Fruit fly (Drosophila melanogaster) whole organism, embryonic: ENCODE results near the gene Obp99b.

Source experiments
- Antp ChIP-seq: fragments of 200-800 bp; sonication (Bioruptor generic); optimal IDR thresholded peaks from 3 replicates; lab custom pipeline; 2016; ENCODE audit warnings: missing biosample characterization, missing genetic modification characterization
- Awh ChIP-seq: fragments of 200-800 bp; sonication (Bioruptor generic); IDR thresholded peaks from 2 replicates; pipeline ENCODE4, ENCODE4 v1.3.6; 2022; ENCODE audit warnings: missing biosample characterization, missing genetic modification characterization
- BtbVII ChIP-seq: fragments of 200-800 bp; sonication (Bioruptor generic); optimal IDR thresholded peaks from 3 replicates; lab custom pipeline; 2017; ENCODE audit warnings: missing biosample characterization, mild to moderate bottlenecking, missing genetic modification characterization
- C15 ChIP-seq: fragments of 200-800 bp; sonication (Bioruptor generic); IDR thresholded peaks from 3 replicates; pipeline ENCODE4 v1.3.6; 2022; ENCODE audit warnings: missing biosample characterization, missing genetic modification characterization
- CG11247 ChIP-seq: fragments of 200-800 bp; sonication (Bioruptor generic); IDR thresholded peaks from 2 replicates; pipeline ENCODE4 v1.3.6; 2022; ENCODE audit warnings: missing biosample characterization, missing genetic modification characterization
- CG11398 ChIP-seq: fragments of 200-800 bp; sonication (Bioruptor generic); optimal IDR thresholded peaks from 2 replicates; lab custom pipeline; 2016; ENCODE audit warnings: missing biosample characterization, missing genetic modification characterization
- CG12299 ChIP-seq: fragments of 200-800 bp; sonication (Bioruptor generic); optimal IDR thresholded peaks from 2 replicates; lab custom pipeline; 2018; ENCODE audit warnings: missing biosample characterization, mild to moderate bottlenecking, missing genetic modification characterization
- CG12744 ChIP-seq: fragments of 200-800 bp; sonication (Bioruptor generic); optimal IDR thresholded peaks from 2 replicates; lab custom pipeline; 2016; ENCODE audit warnings: missing biosample characterization, missing genetic modification characterization
- CG13123 ChIP-seq: fragments of 200-800 bp; sonication (Bioruptor generic); optimal IDR thresholded peaks from 2 replicates; lab custom pipeline; 2016; ENCODE audit warnings: missing biosample characterization, missing genetic modification characterization
- CG15011 ChIP-seq: fragments of 200-800 bp; sonication (Bioruptor generic); optimal IDR thresholded peaks from 3 replicates; lab custom pipeline; 2018; ENCODE audit warnings: missing biosample characterization, mild to moderate bottlenecking, missing genetic modification characterization
- CG1529 ChIP-seq: fragments of 200-800 bp; sonication (Bioruptor generic); optimal IDR thresholded peaks from 3 replicates; lab custom pipeline; 2018; ENCODE audit warnings: missing biosample characterization, missing genetic modification characterization
- CG1603 ChIP-seq: fragments of 200-800 bp; sonication (Bioruptor generic); optimal IDR thresholded peaks from 2 replicates; lab custom pipeline; 2019; ENCODE audit warnings: missing biosample characterization, mild to moderate bottlenecking, missing genetic modification characterization, moderate library complexity
- CG17186 ChIP-seq: fragments of 200-800 bp; sonication (Bioruptor generic); optimal IDR thresholded peaks from 3 replicates; lab custom pipeline; 2017; ENCODE audit warnings: missing biosample characterization, missing genetic modification reagents, missing genetic modification characterization
- CG2116 ChIP-seq: fragments of 200-800 bp; sonication (Bioruptor generic); optimal IDR thresholded peaks from 3 replicates; lab custom pipeline; 2018; ENCODE audit warnings: missing biosample characterization, mild to moderate bottlenecking, missing genetic modification characterization
- CG2120 ChIP-seq: fragments of 200-800 bp; sonication (Bioruptor generic); optimal IDR thresholded peaks from 3 replicates; lab custom pipeline; 2016; ENCODE audit warnings: missing biosample characterization, missing genetic modification characterization
- CG3407 ChIP-seq: fragments of 200-800 bp; sonication (Bioruptor generic); optimal IDR thresholded peaks from 2 replicates; lab custom pipeline; 2018; ENCODE audit warnings: missing biosample characterization, mild to moderate bottlenecking, missing genetic modification characterization
- CG34224 ChIP-seq: fragments of 200-800 bp; sonication (Bioruptor generic); IDR thresholded peaks from 3 replicates; pipeline ENCODE4 v1.3.6; 2022; ENCODE audit warnings: missing biosample characterization, missing genetic modification characterization; ENCODE audit not compliant: partially characterized antibody
- CG42726 ChIP-seq: fragments of 200-800 bp; sonication (Bioruptor generic); IDR thresholded peaks from 2 replicates; pipeline ENCODE4 v1.3.6; 2022; ENCODE audit warnings: missing biosample characterization, missing genetic modification characterization; ENCODE audit not compliant: partially characterized antibody
- CG4328 ChIP-seq: fragments of 200-800 bp; sonication (Bioruptor generic); optimal IDR thresholded peaks from 3 replicates; lab custom pipeline; 2017; ENCODE audit warnings: missing biosample characterization, missing genetic modification reagents, missing genetic modification characterization
- CG4707 ChIP-seq: fragments of 200-800 bp; sonication (Bioruptor generic); optimal IDR thresholded peaks from 2 replicates; lab custom pipeline; 2018; ENCODE audit warnings: missing biosample characterization, mild to moderate bottlenecking, missing genetic modification characterization, moderate library complexity
- CG4854 ChIP-seq: fragments of 200-800 bp; sonication (Bioruptor generic); optimal IDR thresholded peaks from 2 replicates; lab custom pipeline; 2016; ENCODE audit warnings: missing biosample characterization, missing genetic modification characterization, inconsistent platforms
- CG6654 ChIP-seq: fragments of 200-800 bp; sonication (Bioruptor generic); optimal IDR thresholded peaks from 2 replicates; lab custom pipeline; 2017; ENCODE audit warnings: missing biosample characterization, mild to moderate bottlenecking, missing genetic modification characterization
- CG7928 ChIP-seq: fragments of 200-800 bp; sonication (Bioruptor generic); optimal IDR thresholded peaks from 2 replicates; lab custom pipeline; 2017; ENCODE audit warnings: missing biosample characterization, mild to moderate bottlenecking, missing genetic modification characterization
- D19A ChIP-seq: fragments of 200-800 bp; optimal IDR thresholded peaks from 3 replicates; lab custom pipeline; 2019; ENCODE audit warnings: missing biosample characterization, mild to moderate bottlenecking, missing genetic modification characterization, moderate library complexity
- D19B ChIP-seq: fragments of 200-800 bp; sonication (Bioruptor generic); optimal IDR thresholded peaks from 2 replicates; lab custom pipeline; 2017; ENCODE audit warnings: missing biosample characterization, mild to moderate bottlenecking, missing genetic modification characterization
- Deaf1 ChIP-seq: fragments of 200-800 bp; optimal IDR thresholded peaks from 3 replicates; lab custom pipeline; 2019; ENCODE audit warnings: missing biosample characterization, mild to moderate bottlenecking, missing genetic modification characterization, moderate library complexity
- Doc2 ChIP-seq: fragments of 200-800 bp; sonication (Bioruptor generic); IDR thresholded peaks from 2 replicates; pipeline ENCODE4 v1.3.6; 2022; ENCODE audit warnings: missing biosample characterization, missing genetic modification characterization
- ERR ChIP-seq: fragments of 200-800 bp; sonication (Bioruptor generic); optimal IDR thresholded peaks from 2 replicates; lab custom pipeline; 2016; ENCODE audit warnings: missing biosample characterization, missing genetic modification characterization
- Eip74EF ChIP-seq, 2 experiments: fragments of 200-800 bp in 1 of 2; fragments of >200 bp in 1 of 2; sonication (Bioruptor generic) in 1 of 2; optimal IDR thresholded peaks; 2 replicates each; lab custom pipeline; 2017 to 2019; ENCODE audit warnings: missing biosample characterization in 2 of 2, missing genetic modification characterization in 2 of 2, mild to moderate bottlenecking in 1 of 2, moderate library complexity in 1 of 2
- Ets65A ChIP-seq: fragments of 200-800 bp; sonication (Bioruptor generic); peaks from one replicate; lab custom pipeline; 2016; ENCODE audit warnings: missing biosample characterization, missing genetic modification characterization
- Hand ChIP-seq: fragments of 200-800 bp; sonication (Bioruptor generic); optimal IDR thresholded peaks from 2 replicates; lab custom pipeline; 2017; ENCODE audit warnings: mild to moderate bottlenecking, missing biosample characterization, missing genetic modification reagents, missing genetic modification characterization
- Oaz ChIP-seq: fragments of 200-800 bp; sonication (Bioruptor generic); IDR thresholded peaks from 2 replicates; pipeline ENCODE4 v1.3.6; 2022; ENCODE audit warnings: missing biosample characterization, missing genetic modification characterization
- Sox102F ChIP-seq: fragments of 200-800 bp; sonication (Bioruptor generic); optimal IDR thresholded peaks from 2 replicates; lab custom pipeline; 2018; ENCODE audit warnings: missing biosample characterization, mild to moderate bottlenecking, missing genetic modification characterization, moderate library complexity
- abd-A ChIP-seq: fragments of 200-800 bp; sonication (Bioruptor generic); optimal IDR thresholded peaks from 3 replicates; lab custom pipeline; 2019; ENCODE audit warnings: missing biosample characterization, mild to moderate bottlenecking, missing genetic modification characterization, moderate library complexity
- ci ChIP-seq: fragments of 200-800 bp; sonication (Bioruptor generic); IDR thresholded peaks from 3 replicates; pipeline ENCODE4 v1.3.6; 2022; ENCODE audit warnings: missing biosample characterization, missing genetic modification characterization
- crp ChIP-seq, 2 experiments: fragments of 200-800 bp; sonication (Bioruptor generic); optimal IDR thresholded peaks; 2 replicates in 1 of 2; 3 replicates in 1 of 2; lab custom pipeline; 2017; ENCODE audit warnings: missing biosample characterization in 2 of 2, missing genetic modification characterization in 2 of 2, mild to moderate bottlenecking in 1 of 2, moderate library complexity in 1 of 2
- dati ChIP-seq: fragments of 200-800 bp; sonication (Bioruptor generic); IDR thresholded peaks from 2 replicates; pipeline ENCODE4 v1.3.6; 2022; ENCODE audit warnings: missing biosample characterization, missing genetic modification characterization
- grau ChIP-seq: fragments of 200-800 bp; optimal IDR thresholded peaks from 3 replicates; lab custom pipeline; 2019; ENCODE audit warnings: missing biosample characterization, mild to moderate bottlenecking, missing genetic modification characterization, moderate library complexity
- grn ChIP-seq: fragments of 200-800 bp; sonication (Bioruptor generic); optimal IDR thresholded peaks from 3 replicates; lab custom pipeline; 2017; ENCODE audit warnings: missing biosample characterization, missing genetic modification characterization
- kay ChIP-seq: fragments of 200-800 bp; sonication (Bioruptor generic); optimal IDR thresholded peaks from 2 replicates; lab custom pipeline; 2016; ENCODE audit warnings: missing biosample characterization, missing genetic modification characterization
- mld ChIP-seq: fragments of 200-800 bp; sonication (Bioruptor generic); IDR thresholded peaks from 3 replicates; pipeline ENCODE4 v1.3.6; 2022; ENCODE audit warnings: missing biosample characterization, missing genetic modification characterization; ENCODE audit not compliant: partially characterized antibody
- nom ChIP-seq: fragments of 200-800 bp; sonication (Bioruptor generic); optimal IDR thresholded peaks from 2 replicates; lab custom pipeline; 2017; ENCODE audit warnings: missing biosample characterization, missing genetic modification characterization, mild to moderate bottlenecking, moderate library complexity, missing genetic modification reagents
- odd ChIP-seq: fragments of 200-800 bp; sonication (Bioruptor generic); optimal IDR thresholded peaks from 2 replicates; lab custom pipeline; 2017; ENCODE audit warnings: missing biosample characterization, mild to moderate bottlenecking, missing genetic modification characterization
- org-1 ChIP-seq: fragments of 200-800 bp; sonication (Bioruptor generic); optimal IDR thresholded peaks from 2 replicates; lab custom pipeline; 2017; ENCODE audit warnings: missing biosample characterization, missing genetic modification characterization
- pho ChIP-seq: fragments of 200-800 bp; sonication (Bioruptor generic); optimal IDR thresholded peaks from 2 replicates; lab custom pipeline; 2016; ENCODE audit warnings: missing biosample characterization, missing genetic modification characterization
- schlank ChIP-seq: fragments of 200-800 bp; sonication (Bioruptor generic); optimal IDR thresholded peaks from 2 replicates; lab custom pipeline; 2018; ENCODE audit warnings: missing biosample characterization, mild to moderate bottlenecking, missing genetic modification characterization
- stc ChIP-seq: fragments of 200-800 bp; sonication (Bioruptor generic); IDR thresholded peaks from 2 replicates; pipeline ENCODE4 v1.3.6; 2022; ENCODE audit warnings: missing biosample characterization, missing genetic modification characterization
- tll ChIP-seq, 2 experiments: fragments of 200-800 bp in 1 of 2; fragments of >200 bp in 1 of 2; sonication (Bioruptor generic) in 1 of 2; optimal IDR thresholded peaks; 2 replicates each; lab custom pipeline; 2017 to 2019; ENCODE audit warnings: missing biosample characterization in 2 of 2, missing genetic modification characterization in 2 of 2, mild to moderate bottlenecking in 1 of 2, moderate library complexity in 1 of 2
- z ChIP-seq: fragments of 200-800 bp; sonication (Bioruptor generic); IDR thresholded peaks from 3 replicates; pipeline ENCODE4 v1.3.6; 2022; ENCODE audit warnings: missing biosample characterization, missing genetic modification characterization

Obp99b gene

DNA sequence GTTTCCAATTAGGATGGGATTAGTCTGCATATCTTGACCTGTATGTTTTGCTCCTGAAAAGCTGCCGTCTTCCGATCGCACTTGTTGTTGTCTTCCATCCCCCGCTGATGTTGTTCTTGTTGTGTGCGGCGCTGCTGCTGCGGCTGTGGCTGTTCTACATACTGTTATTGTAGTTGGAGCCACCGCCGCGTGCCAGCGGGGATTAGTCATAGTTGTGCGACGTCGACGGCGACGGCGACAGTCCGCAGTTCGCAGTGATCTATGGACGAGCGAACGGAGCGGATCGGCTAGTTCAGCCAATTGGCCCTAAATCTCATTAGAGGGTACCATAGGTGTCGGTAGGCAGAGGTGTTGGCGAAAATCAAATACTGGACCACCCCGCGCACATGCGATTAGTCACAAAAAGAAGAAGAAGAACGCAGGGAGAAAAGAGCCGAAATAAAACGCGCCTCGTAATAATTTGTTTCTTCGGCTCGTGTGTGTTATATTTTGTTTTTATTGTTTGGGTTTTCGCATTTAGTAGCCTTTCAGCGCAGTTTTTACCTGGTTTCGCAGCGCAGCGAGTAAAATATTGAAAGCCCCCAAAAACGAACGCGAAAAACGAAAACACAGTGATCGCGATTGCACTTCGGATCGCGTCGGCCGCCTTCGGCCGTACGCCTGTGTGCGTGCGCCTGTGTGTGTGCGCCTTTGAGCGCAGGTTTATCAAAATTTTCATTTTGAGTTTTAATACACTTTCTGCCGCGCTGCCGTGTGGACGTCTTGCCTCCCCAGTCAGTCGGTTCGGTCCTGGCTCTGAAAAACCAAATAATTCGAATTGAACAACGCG is 48.8 kb upstream of the Obp99b start, which contains the start of gene kay (continued):
- TF ChIP-seq C15 (GFP tag; lab: Robert Waterston, UW) (no peak), Awh (GFP tag; lab: Robert Waterston, UW) (no peak), CG12744 (GFP tag; lab: Kevin White, UChicago) (no peak), Oaz (GFP tag; lab: Robert Waterston, UW) (0 out of 2 replicates have a peak, but pooled peaks have one; percentile 24), odd (GFP tag; lab: Kevin White, UChicago) (no peak), CG4854 (no peak), CG11247 (GFP tag; lab: Robert Waterston, UW) (no peak), Ets65A (peak; percentile 13), grau (tag; lab: Kevin White, UChicago) (no peak), nom (GFP tag; lab: Kevin White, UChicago) (peak; percentile 13), CG2120 (GFP tag; lab: Kevin White, UChicago) (no peak), D19B (GFP tag; lab: Kevin White, UChicago) (peak; percentile 71), grn (GFP tag; lab: Kevin White, UChicago) (no peak), CG42726 (GFP tag; lab: Robert Waterston, UW) (0 out of 2 replicates have a peak, but pooled peaks have one; percentile 19), CG2116 (GFP tag; lab: Kevin White, UChicago) (no peak), BtbVII (GFP tag; lab: Kevin White, UChicago) (no peak), CG17186 (GFP tag; lab: Kevin White, UChicago) (no peak), abd-A (tag; lab: Kevin White, UChicago) (no peak), CG13123 (no peak), Antp (no peak), Eip74EF (GFP tag; optimal IDR thresholded peaks at IDR 0.05; lab: Kevin White, UChicago) (no peak), CG1529 (GFP tag; lab: Kevin White, UChicago) (no peak), ERR (GFP tag; lab: Kevin White, UChicago) (no peak), kay (peak; percentile 69), CG7928 (no peak), CG3407 (GFP tag; lab: Kevin White, UChicago) (no peak), crp (GFP tag; optimal IDR thresholded peaks at IDR 0.05; lab: Kevin White, UChicago) (no peak), CG6654 (GFP tag; lab: Kevin White, UChicago) (no peak), CG11398 (GFP tag; lab: Kevin White, UChicago) (no peak), org-1 (GFP tag; lab: Kevin White, UChicago) (no peak), D19A (tag; lab: Kevin White, UChicago) (peak; percentile 29), dati (GFP tag; lab: Robert Waterston, UW) (no peak), CG34224 (GFP tag; lab: Robert Waterston, UW) (0 out of 3 replicates have a peak, but pooled peaks have one; percentile 25), CG15011 (GFP tag; lab: Kevin White, UChicago) (no peak), CG4707 (GFP tag; lab: Kevin White, UChicago) (no peak), CG1603 (tag; lab: Kevin White, UChicago) (no peak), mld (GFP tag; lab: Robert Waterston, UW) (no peak), ci (no peak), stc (GFP tag; lab: Robert Waterston, UW) (no peak), Deaf1 (peak; percentile 96), CG12299 (no peak), pho (GFP tag; lab: Kevin White, UChicago) (no peak), Hand (GFP tag; lab: Kevin White, UChicago) (no peak), schlank (no peak), tll (GFP tag; optimal IDR thresholded peaks at IDR 0.05; lab: Kevin White, UChicago) (no peak), Doc2 (no peak), Sox102F (no peak), z (GFP tag; lab: Robert Waterston, UW) (peak; percentile 56; the same call in 1 of the 3 replicates), CG4328 (GFP tag; lab: Kevin White, UChicago) (no peak)
